ENCODE assay signal across 2 worm cellular contexts in the genomic region with DNA sequence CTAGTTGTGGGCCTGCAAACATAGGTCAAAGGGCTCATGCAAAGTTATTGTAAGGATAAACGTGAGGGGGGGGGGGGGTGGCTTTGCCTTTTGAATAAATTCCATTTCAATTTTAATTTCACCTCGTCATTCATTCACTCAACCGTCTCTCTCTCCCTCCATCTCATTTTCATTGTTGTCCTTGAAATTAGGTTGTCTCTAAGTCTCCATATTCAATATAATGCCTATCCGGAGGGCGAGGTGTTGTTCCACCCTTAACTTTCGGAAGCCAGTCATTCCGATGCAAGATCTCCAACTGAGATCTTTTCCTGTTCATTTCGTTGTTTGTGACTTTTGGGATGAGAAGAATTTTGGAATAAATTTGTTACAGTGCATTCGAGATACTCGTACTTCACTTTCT.
TF ChIP-seq lines count a peak whose summit lies in the region.

No protein-coding gene starts in this region.

TF ChIP-seq in whole organism, L1 larva, 84 proteins besides CTCF, POLR2A, EP300 and RAD21 (continued from another document):
- peak; percentile 95 for TF ChIP-seq blmp-1 (tag; optimal IDR thresholded peaks at IDR 0.05; lab: Kevin White, UChicago)
- no peak for TF ChIP-seq C04F5.9 (tag; optimal IDR thresholded peaks at IDR 0.05; lab: Kevin White, UChicago)
- no peak for TF ChIP-seq grh-1 (GFP tag; IDR thresholded peaks at IDR 0.05; lab: Robert Waterston, UW)
- peak; percentile 65 for TF ChIP-seq mep-1 (tag; optimal IDR thresholded peaks at IDR 0.05; lab: Kevin White, UChicago)

TF ChIP-seq in whole organism, L2 larva, 48 proteins besides CTCF, POLR2A, EP300 and RAD21 (continued from another document):
- TF ChIP-seq lin-13 (GFP tag; optimal IDR thresholded peaks at IDR 0.05; lab: Kevin White, UChicago) = no peak
